Worm (Caenorhabditis elegans) whole organism, L3 larva: ENCODE data around the gene lec-1.

Experiments used
- R02D3.7 ChIP-seq: fragments of 150-350 bp; optimal IDR thresholded peaks from 2 replicates; lab custom pipeline; 2014; ENCODE audit warnings: missing biosample characterization, missing genetic modification characterization
- ZK546.5 ChIP-seq: sonication (generic microtip); optimal IDR thresholded peaks from 2 replicates; lab custom pipeline; 2017; ENCODE audit warnings: missing biosample characterization, missing genetic modification characterization
- aly-2 ChIP-seq: fragments of 150-350 bp; optimal IDR thresholded peaks from 2 replicates; lab custom pipeline; 2014; ENCODE audit warnings: missing biosample characterization, missing genetic modification characterization
- ama-1 ChIP-seq: fragments of 150-350 bp; optimal IDR thresholded peaks from 2 replicates; lab custom pipeline; 2018
- ceh-16 ChIP-seq: sonication (generic microtip); optimal IDR thresholded peaks from 2 replicates; lab custom pipeline; 2017; ENCODE audit warnings: missing biosample characterization, missing genetic modification characterization
- ceh-82 ChIP-seq: fragments of 150-350 bp; optimal IDR thresholded peaks from 2 replicates; lab custom pipeline; 2014; ENCODE audit warnings: missing biosample characterization, missing genetic modification characterization
- ceh-9 ChIP-seq: sonication (generic microtip); optimal IDR thresholded peaks from 2 replicates; lab custom pipeline; 2018; ENCODE audit warnings: missing biosample characterization, missing genetic modification characterization
- daf-12 ChIP-seq: fragments of 150-350 bp; optimal IDR thresholded peaks from 2 replicates; lab custom pipeline; 2014; ENCODE audit warnings: missing biosample characterization, missing genetic modification reagents, missing genetic modification characterization
- egl-27 ChIP-seq: sonication (generic microtip); optimal IDR thresholded peaks from 4 replicates; lab custom pipeline; 2017; ENCODE audit warnings: missing biosample characterization, missing genetic modification reagents, missing genetic modification characterization
- egl-5 ChIP-seq: fragments of 150-350 bp; optimal IDR thresholded peaks from 2 replicates; lab custom pipeline; 2017; ENCODE audit warnings: missing biosample characterization, missing genetic modification reagents, missing genetic modification characterization, inconsistent platforms
- elt-1 ChIP-seq: fragments of 150-350 bp; optimal IDR thresholded peaks from 2 replicates; lab custom pipeline; 2014; ENCODE audit warnings: missing biosample characterization, missing genetic modification characterization
- elt-3 ChIP-seq, 3 experiments: fragments of 150-350 bp in 1 of 3; sonication (generic microtip) in 2 of 3; optimal IDR thresholded peaks; 2 replicates in 2 of 3; 4 replicates in 1 of 3; lab custom pipeline; 2014 to 2017; ENCODE audit warnings: missing biosample characterization in 3 of 3, missing genetic modification characterization in 3 of 3
- eor-1 ChIP-seq, 2 experiments: fragments of 150-350 bp; optimal IDR thresholded peaks; 2 replicates each; lab custom pipeline; 2014 to 2018; ENCODE audit warnings: missing biosample characterization in 2 of 2, missing genetic modification characterization in 2 of 2
- fkh-10 ChIP-seq: sonication (generic microtip); optimal IDR thresholded peaks from 2 replicates; lab custom pipeline; 2017; ENCODE audit warnings: missing biosample characterization, missing genetic modification reagents, missing genetic modification characterization
- fkh-2 ChIP-seq: fragments of 150-350 bp; optimal IDR thresholded peaks from 2 replicates; lab custom pipeline; 2014; ENCODE audit warnings: missing biosample characterization, missing genetic modification reagents, missing genetic modification characterization
- fos-1 ChIP-seq: fragments of 150-350 bp; optimal IDR thresholded peaks from 2 replicates; lab custom pipeline; 2014; ENCODE audit warnings: missing biosample characterization, missing genetic modification characterization
- hmg-11 ChIP-seq: sonication (generic microtip); optimal IDR thresholded peaks from 2 replicates; lab custom pipeline; 2016; ENCODE audit warnings: missing genetic modification characterization, missing compliant biosample characterization
- jun-1 ChIP-seq: fragments of 150-350 bp; optimal IDR thresholded peaks from 2 replicates; lab custom pipeline; 2014; ENCODE audit warnings: missing biosample characterization, missing genetic modification reagents, missing genetic modification characterization
- lin-15B ChIP-seq: fragments of 150-350 bp; optimal IDR thresholded peaks from 2 replicates; lab custom pipeline; 2014; ENCODE audit warnings: missing biosample characterization, missing genetic modification characterization
- lin-39 ChIP-seq: fragments of 150-350 bp; optimal IDR thresholded peaks from 2 replicates; lab custom pipeline; 2018; ENCODE audit warnings: missing biosample characterization, missing genetic modification reagents, missing genetic modification characterization
- lsy-12 ChIP-seq: sonication (generic microtip); optimal IDR thresholded peaks from 2 replicates; lab custom pipeline; 2016; ENCODE audit warnings: mild to moderate bottlenecking, missing genetic modification characterization, missing compliant biosample characterization
- mdl-1 ChIP-seq: fragments of 150-350 bp; optimal IDR thresholded peaks from 2 replicates; lab custom pipeline; 2014; ENCODE audit warnings: missing biosample characterization, missing genetic modification characterization
- mml-1 ChIP-seq: fragments of 150-350 bp; sonication (generic microtip); optimal IDR thresholded peaks from 3 replicates; lab custom pipeline; 2014; ENCODE audit warnings: missing biosample characterization, missing genetic modification characterization
- nfya-1 ChIP-seq: sonication (generic microtip); optimal IDR thresholded peaks from 2 replicates; lab custom pipeline; 2017; ENCODE audit warnings: missing genetic modification characterization, mild to moderate bottlenecking, missing compliant biosample characterization, antibody characterized with exemption, moderate library complexity; ENCODE audit not compliant: insufficient read depth
- nhr-11 ChIP-seq: fragments of 150-350 bp; optimal IDR thresholded peaks from 2 replicates; lab custom pipeline; 2014; ENCODE audit warnings: missing biosample characterization, missing genetic modification characterization
- nhr-12 ChIP-seq: fragments of 150-350 bp; optimal IDR thresholded peaks from 2 replicates; lab custom pipeline; 2014; ENCODE audit warnings: missing biosample characterization, missing genetic modification characterization
- nhr-23 ChIP-seq: fragments of 150-350 bp; optimal IDR thresholded peaks from 2 replicates; lab custom pipeline; 2014; ENCODE audit warnings: missing biosample characterization, missing genetic modification reagents, missing genetic modification characterization
- nhr-237 ChIP-seq: fragments of 150-350 bp; optimal IDR thresholded peaks from 2 replicates; lab custom pipeline; 2014; ENCODE audit warnings: missing biosample characterization, missing genetic modification characterization
- nhr-25 ChIP-seq: sonication (generic microtip); optimal IDR thresholded peaks from 2 replicates; lab custom pipeline; 2017; ENCODE audit warnings: missing biosample characterization, missing genetic modification characterization
- nhr-28 ChIP-seq: fragments of 150-350 bp; optimal IDR thresholded peaks from 2 replicates; lab custom pipeline; 2014; ENCODE audit warnings: missing biosample characterization, missing genetic modification characterization
- nhr-67 ChIP-seq: fragments of 150-350 bp; optimal IDR thresholded peaks from 2 replicates; lab custom pipeline; 2014; ENCODE audit warnings: missing biosample characterization, missing genetic modification characterization
- nhr-76 ChIP-seq: fragments of 150-350 bp; sonication (generic microtip); optimal IDR thresholded peaks from 5 replicates; lab custom pipeline; 2014; ENCODE audit warnings: missing biosample characterization, missing genetic modification characterization
- nhr-77 ChIP-seq: fragments of 150-350 bp; optimal IDR thresholded peaks from 2 replicates; lab custom pipeline; 2014; ENCODE audit warnings: missing biosample characterization, missing genetic modification characterization
- pha-4 ChIP-seq: fragments of 150-350 bp; optimal IDR thresholded peaks from 2 replicates; lab custom pipeline; 2014; ENCODE audit warnings: missing biosample characterization, missing genetic modification reagents, missing genetic modification characterization
- pqm-1 ChIP-seq: fragments of 150-350 bp; optimal IDR thresholded peaks from 2 replicates; lab custom pipeline; 2017; ENCODE audit warnings: missing biosample characterization, missing genetic modification characterization, inconsistent platforms
- sea-2 ChIP-seq: fragments of 150-350 bp; sonication (generic microtip); optimal IDR thresholded peaks from 4 replicates; lab custom pipeline; 2014; ENCODE audit warnings: missing biosample characterization, missing genetic modification reagents, missing genetic modification characterization
- skn-1 ChIP-seq: fragments of 150-350 bp; optimal IDR thresholded peaks from 2 replicates; lab custom pipeline; 2014; ENCODE audit warnings: missing biosample characterization, missing genetic modification characterization
- snpc-4 ChIP-seq: fragments of 150-350 bp; optimal IDR thresholded peaks from 2 replicates; lab custom pipeline; 2014; ENCODE audit warnings: missing biosample characterization, missing genetic modification characterization
- tbx-2 ChIP-seq: sonication (generic microtip); optimal IDR thresholded peaks from 2 replicates; lab custom pipeline; 2016; ENCODE audit warnings: mild to moderate bottlenecking, missing genetic modification characterization, missing compliant biosample characterization
- unc-39 ChIP-seq: sonication (generic microtip); optimal IDR thresholded peaks from 4 replicates; lab custom pipeline; 2017; ENCODE audit warnings: missing biosample characterization, missing genetic modification characterization
- unc-62 ChIP-seq: fragments of 150-350 bp; sonication (generic microtip); optimal IDR thresholded peaks from 4 replicates; lab custom pipeline; 2014; ENCODE audit warnings: missing biosample characterization, missing genetic modification reagents, missing genetic modification characterization
- ztf-11 ChIP-seq: fragments of 150-350 bp; optimal IDR thresholded peaks from 2 replicates; lab custom pipeline; 2014; ENCODE audit warnings: missing biosample characterization, missing genetic modification characterization
- ztf-4 ChIP-seq: fragments of 150-350 bp; optimal IDR thresholded peaks from 2 replicates; lab custom pipeline; 2014; ENCODE audit warnings: missing biosample characterization, missing genetic modification characterization

Gene lec-1

ce11 chrII:13152409-13152808 lies 42.9 kb upstream of the lec-1 start:
- TF ChIP-seq skn-1 (tag; lab: Kevin White, UChicago) (no peak), ZK546.5 (tag; lab: Kevin White, UChicago) (no peak), ceh-9 (tag; lab: Kevin White, UChicago) (no peak), lin-15B (tag; lab: Kevin White, UChicago) (no peak), fkh-10 (no peak), eor-1 (tag; optimal IDR thresholded peaks at IDR 0.05; lab: Kevin White, UChicago) (no peak), nhr-28 (tag; lab: Kevin White, UChicago) (no peak), ztf-11 (tag; lab: Kevin White, UChicago) (no peak), sea-2 (GFP tag; lab: Kevin White, UChicago) (no peak), unc-39 (tag; lab: Kevin White, UChicago) (no peak), pha-4 (tag; lab: Kevin White, UChicago) (no peak), egl-27 (tag; lab: Kevin White, UChicago) (no peak), ceh-16 (tag; lab: Kevin White, UChicago) (no peak), nhr-67 (tag; lab: Kevin White, UChicago) (no peak), nhr-23 (tag; lab: Kevin White, UChicago) (no peak), aly-2 (tag; lab: Kevin White, UChicago) (no peak), snpc-4 (tag; lab: Kevin White, UChicago) (no peak), nhr-237 (no peak)

ce11 chrII:13153299-13153698 lies 42.0 kb upstream of the lec-1 start, which contains the start of gene spe-18:
TSS of gene spe-18 (minus strand) at chrII:13153399.
- TF ChIP-seq pqm-1 (tag; lab: Kevin White, UChicago) (no peak), lin-15B (tag; lab: Kevin White, UChicago) (no peak), tbx-2 (tag; lab: Kevin White, UChicago) (no peak), unc-62 (GFP tag; lab: Kevin White, UChicago) (no peak), ceh-82 (tag; lab: Kevin White, UChicago) (no peak), egl-5 (tag; lab: Kevin White, UChicago) (no peak), ztf-4 (tag; lab: Kevin White, UChicago) (no peak), hmg-11 (no peak), ceh-16 (tag; lab: Kevin White, UChicago) (no peak), ceh-9 (tag; lab: Kevin White, UChicago) (no peak), aly-2 (tag; lab: Kevin White, UChicago) (no peak), ama-1 (lab: Kevin White, UChicago) (no peak)

ce11 chrII:13156071-13156470 lies 39.3 kb upstream of the lec-1 start:
- TF ChIP-seq nhr-76 (no peak), nhr-23 (tag; lab: Kevin White, UChicago) (no peak), egl-5 (tag; lab: Kevin White, UChicago) (no peak), R02D3.7 (no peak), fkh-2 (no peak), mdl-1 (tag; lab: Kevin White, UChicago) (no peak), nhr-237 (no peak), aly-2 (tag; lab: Kevin White, UChicago) (no peak), pqm-1 (tag; lab: Kevin White, UChicago) (no peak), daf-12 (tag; lab: Kevin White, UChicago) (no peak), jun-1 (no peak), nfya-1 (tag; lab: Kevin White, UChicago) (no peak)
- TF ChIP-seq, all 47 proteins: peak for 0

- TF ChIP-seq R02D3.7 (peak; percentile 64), nhr-67 (tag; lab: Kevin White, UChicago) (no peak), nhr-77 (tag; lab: Kevin White, UChicago) (no peak), nhr-25 (tag; lab: Kevin White, UChicago) (peak; percentile 67), ztf-11 (tag; lab: Kevin White, UChicago) (no peak), nhr-28 (tag; lab: Kevin White, UChicago) (no peak), egl-27 (tag; lab: Kevin White, UChicago) (no peak), nhr-237 (no peak), mml-1 (tag; lab: Kevin White, UChicago) (no peak), ama-1 (lab: Kevin White, UChicago) (no peak), unc-39 (tag; lab: Kevin White, UChicago) (no peak), tbx-2 (tag; lab: Kevin White, UChicago) (peak; percentile 51), pqm-1 (tag; lab: Kevin White, UChicago) (peak; percentile 53), fos-1 (tag; lab: Kevin White, UChicago) (no peak), nfya-1 (tag; lab: Kevin White, UChicago) (peak; percentile 87), nhr-11 (tag; lab: Kevin White, UChicago) (no peak), lin-15B (tag; lab: Kevin White, UChicago) (peak; percentile 94), daf-12 (tag; lab: Kevin White, UChicago) (no peak), fkh-10 (peak; percentile 45), skn-1 (tag; lab: Kevin White, UChicago) (peak; percentile 64), sea-2 (GFP tag; lab: Kevin White, UChicago) (no peak), aly-2 (tag; lab: Kevin White, UChicago) (no peak), ZK546.5 (tag; lab: Kevin White, UChicago) (no peak), nhr-12 (tag; lab: Kevin White, UChicago) (no peak), jun-1 (peak; percentile 13), ceh-82 (tag; lab: Kevin White, UChicago) (peak; percentile 31), egl-5 (tag; lab: Kevin White, UChicago) (peak; percentile 14), nhr-23 (tag; lab: Kevin White, UChicago) (peak; percentile 87), hmg-11 (peak; percentile 31), elt-1 (tag; lab: Kevin White, UChicago) (no peak), ceh-16 (tag; lab: Kevin White, UChicago) (no peak), fkh-2 (no peak), lin-39 (tag; lab: Kevin White, UChicago) (peak; percentile 67), lsy-12 (tag; lab: Kevin White, UChicago) (peak; percentile 67), elt-3 (tag; optimal IDR thresholded peaks at IDR 0.05; lab: Kevin White, UChicago) (no peak), ceh-9 (tag; lab: Kevin White, UChicago) (no peak)
Measured at ce11 chrII:13156971-13157370, 38.4 kb upstream of the lec-1 start, which contains the start of the genes hpr-17 and F32A11.1. TSS of gene hpr-17 (minus strand) at chrII:13157047. TSS of gene F32A11.1 (plus strand) at chrII:13157329.
